Worm (Caenorhabditis elegans): ENCODE measurements around the gene gsr-1.

Gene gsr-1

ce11 chrIII:3650677-3651315 lies at the start of gene gsr-1, which contains the start of gene madf-8:
gsr-1 (plus strand) TSS chrIII:3650907.
madf-8 (minus strand) TSS chrIII:3650832.
- TF ChIP-seq unc-62 (GFP tag; optimal IDR thresholded peaks at IDR 0.05) = no peak

DNA sequence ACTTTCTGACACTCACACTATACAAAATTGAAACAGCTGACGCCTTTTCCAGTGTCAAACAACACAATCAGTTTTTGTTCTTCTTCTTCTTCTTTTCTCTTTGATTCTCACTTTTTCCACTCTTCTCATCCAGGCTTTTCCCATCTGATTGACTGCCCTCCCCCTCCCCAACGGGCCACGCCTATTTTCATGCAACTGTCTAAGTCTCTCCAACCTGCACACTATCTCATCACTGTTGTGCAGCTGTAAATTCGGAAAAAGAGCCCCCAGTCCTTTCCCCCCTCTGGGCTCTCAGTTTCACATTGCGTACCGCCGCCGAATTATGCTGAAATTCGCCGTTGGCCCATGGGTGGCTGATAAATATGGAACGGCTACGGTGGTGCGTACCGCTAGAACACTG lies 49.4 kb upstream of the gsr-1 start:
- TF ChIP-seq unc-62 (GFP tag; optimal IDR thresholded peaks at IDR 0.05) = no peak

- TF ChIP-seq unc-62 (GFP tag; optimal IDR thresholded peaks at IDR 0.05) = no peak
These were observed 45.0 kb upstream of the gsr-1 start for ce11 chrIII:3605681-3606080.

ce11 chrIII:3612387-3612786 lies 38.3 kb upstream of the gsr-1 start:
- no peak for TF ChIP-seq unc-62 (GFP tag; optimal IDR thresholded peaks at IDR 0.05)

DNA sequence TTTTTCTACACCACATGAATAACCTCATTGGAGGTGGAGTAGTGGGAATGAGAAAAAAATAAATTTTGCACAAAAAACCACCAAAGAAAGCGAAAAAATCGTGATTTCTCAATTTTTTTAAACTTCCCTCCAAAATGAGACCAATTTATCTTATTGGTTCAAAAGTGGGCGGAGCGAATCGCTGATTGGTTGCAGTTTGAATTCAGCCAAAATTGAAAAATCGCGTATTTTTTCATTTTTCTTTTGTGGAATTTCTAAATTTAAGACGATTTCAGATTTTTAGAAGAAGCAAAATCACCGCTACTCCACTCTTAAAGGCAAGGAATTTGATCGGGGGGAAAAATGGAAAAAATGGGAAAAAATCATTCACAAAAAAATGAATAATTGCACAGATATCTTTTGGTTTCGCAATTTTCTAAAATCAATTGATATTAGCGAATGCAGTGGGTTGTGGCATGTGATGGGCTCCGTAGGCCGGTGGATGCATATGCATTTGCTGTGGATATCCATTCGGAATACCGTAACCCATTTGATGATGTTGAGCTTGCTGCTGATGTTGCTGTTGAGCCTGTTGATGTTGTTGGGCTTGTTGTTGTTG lies 37.7 kb upstream of the gsr-1 start:
- no peak for TF ChIP-seq unc-62 (GFP tag; optimal IDR thresholded peaks at IDR 0.05)

DNA sequence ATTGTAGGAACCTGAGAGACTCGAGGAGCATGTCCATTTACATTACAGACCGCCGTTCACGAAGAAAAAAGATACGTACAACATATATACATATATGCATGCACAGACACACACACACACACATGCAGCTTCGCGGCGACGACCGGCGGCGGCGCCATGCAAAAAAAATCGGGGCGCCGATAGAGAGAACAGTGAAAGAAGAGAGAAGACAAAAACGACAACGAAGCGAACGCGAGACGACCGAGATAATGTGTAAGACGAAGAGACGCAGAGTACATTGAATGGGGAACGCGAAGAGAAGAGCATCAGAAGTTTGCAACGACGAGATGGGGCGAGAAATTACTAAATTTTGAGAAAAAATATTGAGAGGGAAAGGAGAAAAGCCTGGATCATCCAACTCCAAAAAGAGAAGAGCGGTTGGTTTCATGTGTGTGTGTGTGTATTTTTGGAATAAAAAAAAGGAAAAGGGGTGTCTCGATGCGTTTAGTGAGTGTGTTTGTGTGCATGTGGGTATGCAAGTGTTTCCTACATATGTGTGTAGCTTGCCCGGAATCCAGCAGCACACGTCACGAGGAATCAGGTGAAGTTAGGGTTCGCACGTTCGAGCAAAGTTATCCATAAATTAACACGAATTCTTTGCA lies 31.0 kb upstream of the gsr-1 start:
- no peak for TF ChIP-seq unc-62 (GFP tag; optimal IDR thresholded peaks at IDR 0.05)

DNA sequence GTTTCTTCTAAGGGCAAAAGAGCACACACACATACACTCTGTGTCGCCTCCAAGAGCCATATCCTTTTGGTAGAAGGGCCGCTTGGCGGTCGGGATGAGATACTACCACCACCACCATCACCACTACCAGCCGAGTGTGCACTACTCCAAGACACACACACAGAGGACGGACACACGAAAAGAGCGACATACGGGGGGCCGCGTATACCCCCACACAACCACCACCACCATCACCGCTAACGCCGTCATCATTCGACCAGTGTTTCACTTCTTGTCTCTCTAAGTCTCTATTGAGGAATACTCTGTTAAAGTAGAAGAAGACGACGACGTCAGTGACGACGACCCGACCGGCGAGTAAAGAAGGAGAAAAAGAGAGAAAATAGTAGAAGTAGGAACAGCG lies 30.1 kb upstream of the gsr-1 start:
- no peak for TF ChIP-seq unc-62 (GFP tag; optimal IDR thresholded peaks at IDR 0.05)

ce11 chrIII:3621211-3621897 lies 29.4 kb upstream of the gsr-1 start:
- no peak for TF ChIP-seq unc-62 (GFP tag; optimal IDR thresholded peaks at IDR 0.05)

- no peak for TF ChIP-seq unc-62 (GFP tag; optimal IDR thresholded peaks at IDR 0.05)
These were observed 26.9 kb upstream of the gsr-1 start for ce11 chrIII:3623772-3624171.

ce11 chrIII:3627042-3627441 lies 23.7 kb upstream of the gsr-1 start, which contains the start of gene sel-8:
sel-8 (minus strand) TSS chrIII:3627142.
- TF ChIP-seq unc-62 (GFP tag; optimal IDR thresholded peaks at IDR 0.05) = no peak

- no peak for TF ChIP-seq unc-62 (GFP tag; optimal IDR thresholded peaks at IDR 0.05)
These were observed 20.4 kb upstream of the gsr-1 start, which contains the start of gene mrps-31 for ce11 chrIII:3630337-3630736. mrps-31 (minus strand) TSS chrIII:3630372.

ce11 chrIII:3632379-3632778 lies 18.3 kb upstream of the gsr-1 start:
- TF ChIP-seq unc-62 (GFP tag; optimal IDR thresholded peaks at IDR 0.05) = no peak

ce11 chrIII:3634158-3634557 lies 16.5 kb upstream of the gsr-1 start:
- no peak for TF ChIP-seq unc-62 (GFP tag; optimal IDR thresholded peaks at IDR 0.05)

- no peak for TF ChIP-seq unc-62 (GFP tag; optimal IDR thresholded peaks at IDR 0.05)
These were observed 15.8 kb upstream of the gsr-1 start for ce11 chrIII:3634873-3635272.

- no peak for TF ChIP-seq unc-62 (GFP tag; optimal IDR thresholded peaks at IDR 0.05)
These were observed 14.9 kb upstream of the gsr-1 start, which contains the start of gene rilp-1 for ce11 chrIII:3635844-3636243. rilp-1 (plus strand) TSS chrIII:3636144.

- no peak for TF ChIP-seq unc-62 (GFP tag; optimal IDR thresholded peaks at IDR 0.05)
These were observed 13.3 kb upstream of the gsr-1 start for ce11 chrIII:3637251-3637989.
